Worm (Caenorhabditis elegans): ENCODE measurements around the gene F59D12.5.

The F59D12.5 gene

ce11 chrX:15657773-15658172 lies 10.6 kb upstream of the F59D12.5 start (continued):
- no peak for TF ChIP-seq ccch-3 (GFP tag; optimal IDR thresholded peaks at IDR 0.05)
- TF ChIP-seq C17E4.6 (GFP tag; IDR thresholded peaks at IDR 0.05), result no peak
- no peak for TF ChIP-seq attf-5 (GFP tag; optimal IDR thresholded peaks at IDR 0.05)
- TF ChIP-seq gei-17 (GFP tag; optimal IDR thresholded peaks at IDR 0.05), result no peak

ce11 chrX:15655623-15656022 lies 8.5 kb upstream of the F59D12.5 start:
- TF ChIP-seq cebp-1 (GFP tag; IDR thresholded peaks at IDR 0.05) (no peak), cebp-1 (tag; optimal IDR thresholded peaks at IDR 0.05) (no peak), madf-3 (GFP tag; IDR thresholded peaks at IDR 0.05) (no peak), attf-6 (GFP tag; IDR thresholded peaks at IDR 0.05) (no peak), F23B12.7 (tag; optimal IDR thresholded peaks at IDR 0.05; ENCODE audit: insufficient read depth) (no peak), bed-2 (GFP tag; IDR thresholded peaks at IDR 0.05) (no peak), nfya-1 (tag; optimal IDR thresholded peaks at IDR 0.05; ENCODE audit: borderline replicate concordance, insufficient read depth) (no peak), B0261.1 (tag; optimal IDR thresholded peaks at IDR 0.05) (no peak), rec-8 (tag; optimal IDR thresholded peaks at IDR 0.05) (no peak)

ce11 chrX:15654969-15655368 lies 7.8 kb upstream of the F59D12.5 start:
- TF ChIP-seq bed-2 (GFP tag; IDR thresholded peaks at IDR 0.05), result no peak
- TF ChIP-seq rpc-1 (optimal IDR thresholded peaks at IDR 0.05), result no peak
- TF ChIP-seq rpc-1 (tag; optimal IDR thresholded peaks at IDR 0.05), result no peak
- no peak for TF ChIP-seq ztf-22 (GFP tag; optimal IDR thresholded peaks at IDR 0.05)

ce11 chrX:15653196-15653595 lies 6.0 kb upstream of the F59D12.5 start:
- TF ChIP-seq snpc-1.3 (tag; optimal IDR thresholded peaks at IDR 0.05; ENCODE audit: insufficient read depth) (no peak), nfyb-1 (GFP tag; IDR thresholded peaks at IDR 0.05) (no peak), D2030.7 (GFP tag; IDR thresholded peaks at IDR 0.05) (no peak), F33H1.4 (GFP tag; IDR thresholded peaks at IDR 0.05) (no peak), K12H6.12 (tag; optimal IDR thresholded peaks at IDR 0.05) (peak; percentile 39), aptf-2 (GFP tag; conservative IDR thresholded peaks at IDR 0.05) (no peak)

- TF ChIP-seq attf-3 (GFP tag; conservative IDR thresholded peaks at IDR 0.05), result no peak
- no peak for TF ChIP-seq rec-8 (tag; optimal IDR thresholded peaks at IDR 0.05)
- no peak for TF ChIP-seq attf-6 (GFP tag; IDR thresholded peaks at IDR 0.05)
- no peak for TF ChIP-seq Y53F4B.3 (GFP tag; IDR thresholded peaks at IDR 0.05)
- no peak for TF ChIP-seq mel-28 (tag; optimal IDR thresholded peaks at IDR 0.05; ENCODE audit: borderline replicate concordance)
- TF ChIP-seq snpc-1.3 (tag; optimal IDR thresholded peaks at IDR 0.05; ENCODE audit: insufficient read depth), result no peak
- TF ChIP-seq sdz-38 (tag; optimal IDR thresholded peaks at IDR 0.05), result no peak
- no peak for TF ChIP-seq ceh-100 (GFP tag; IDR thresholded peaks at IDR 0.05)
- no peak for TF ChIP-seq ets-4 (GFP tag; optimal IDR thresholded peaks at IDR 0.05)
- TF ChIP-seq B0035.1 (tag; optimal IDR thresholded peaks at IDR 0.05), result no peak
- no peak for TF ChIP-seq ceh-79 (tag; optimal IDR thresholded peaks at IDR 0.05)
- TF ChIP-seq F52B5.7 (tag; optimal IDR thresholded peaks at IDR 0.05), result no peak
- TF ChIP-seq madf-6 (GFP tag; IDR thresholded peaks at IDR 0.05), result no peak
Measured at ce11 chrX:15650919-15651420, 3.8 kb upstream of the F59D12.5 start, which contains the start of gene F59D12.3. F59D12.3 (minus strand) TSS chrX:15650969.
